Worm (Caenorhabditis elegans) whole organism, late embryonic: ENCODE results near the gene ver-4.

ENCODE experiments used
- C38D4.7 ChIP-seq: fragments of 200-800 bp; sonication (Bioruptor generic); optimal IDR thresholded peaks from 2 replicates; lab custom pipeline; 2018; ENCODE audit warnings: mild to moderate bottlenecking, missing genetic modification characterization, moderate library complexity, missing compliant biosample characterization
- K02D7.2 ChIP-seq: sonication (generic microtip); optimal IDR thresholded peaks from 2 replicates; lab custom pipeline; 2017; ENCODE audit warnings: mild to moderate bottlenecking, missing genetic modification characterization, missing compliant biosample characterization
- ceh-14 ChIP-seq: sonication (generic microtip); optimal IDR thresholded peaks from 2 replicates; lab custom pipeline; 2016; ENCODE audit warnings: missing genotype, missing genetic modification characterization, missing compliant biosample characterization
- ceh-18 ChIP-seq: sonication (generic microtip); optimal IDR thresholded peaks from 2 replicates; lab custom pipeline; 2016; ENCODE audit warnings: missing genetic modification characterization, missing compliant biosample characterization
- ceh-2 ChIP-seq: sonication (generic microtip); optimal IDR thresholded peaks from 2 replicates; lab custom pipeline; 2016; ENCODE audit warnings: missing genotype, missing genetic modification characterization, missing compliant biosample characterization
- ceh-30 ChIP-seq: fragments of 150-350 bp; optimal IDR thresholded peaks from 2 replicates; lab custom pipeline; 2014; ENCODE audit warnings: missing biosample characterization, missing genetic modification characterization
- ceh-31 ChIP-seq: sonication (generic microtip); optimal IDR thresholded peaks from 2 replicates; lab custom pipeline; 2016; ENCODE audit warnings: missing genetic modification characterization, missing compliant biosample characterization
- dve-1 ChIP-seq: sonication (generic microtip); optimal IDR thresholded peaks from 2 replicates; lab custom pipeline; 2017; ENCODE audit warnings: antibody characterized with exemption, mild to moderate bottlenecking, missing genetic modification characterization, missing compliant biosample characterization
- ets-4 ChIP-seq: sonication (generic microtip); optimal IDR thresholded peaks from 2 replicates; lab custom pipeline; 2016; ENCODE audit warnings: missing genetic modification characterization, missing compliant biosample characterization
- fax-1 ChIP-seq: sonication (generic microtip); optimal IDR thresholded peaks from 2 replicates; lab custom pipeline; 2016; ENCODE audit warnings: missing genotype, missing genetic modification characterization, missing compliant biosample characterization
- fkh-10 ChIP-seq: fragments of 150-350 bp; optimal IDR thresholded peaks from 2 replicates; lab custom pipeline; 2014; ENCODE audit warnings: missing biosample characterization, missing genetic modification reagents, missing genetic modification characterization
- fkh-6 ChIP-seq: sonication (generic microtip); optimal IDR thresholded peaks from 2 replicates; lab custom pipeline; 2016; ENCODE audit warnings: missing genetic modification characterization, missing compliant biosample characterization
- hlh-13 ChIP-seq: fragments of 200-800 bp; sonication (Bioruptor generic); optimal IDR thresholded peaks from 2 replicates; lab custom pipeline; 2018; ENCODE audit warnings: mild to moderate bottlenecking, missing genetic modification characterization, missing compliant biosample characterization
- hlh-15 ChIP-seq: sonication (generic microtip); optimal IDR thresholded peaks from 2 replicates; lab custom pipeline; 2016; ENCODE audit warnings: missing genetic modification characterization, missing compliant biosample characterization
- lin-11 ChIP-seq: fragments of 200-800 bp; sonication (Bioruptor generic); optimal IDR thresholded peaks from 2 replicates; lab custom pipeline; 2018; ENCODE audit warnings: mild to moderate bottlenecking, missing genetic modification characterization, missing compliant biosample characterization
- nfya-1 ChIP-seq: sonication (generic microtip); optimal IDR thresholded peaks from 2 replicates; lab custom pipeline; 2017; ENCODE audit warnings: missing genetic modification characterization, mild to moderate bottlenecking, missing compliant biosample characterization, antibody characterized with exemption, moderate library complexity
- nhr-11 ChIP-seq: fragments of 150-350 bp; optimal IDR thresholded peaks from 2 replicates; lab custom pipeline; 2014; ENCODE audit warnings: missing biosample characterization, missing genetic modification characterization
- nhr-232 ChIP-seq: sonication (generic microtip); optimal IDR thresholded peaks from 2 replicates; lab custom pipeline; 2016; ENCODE audit warnings: missing genetic modification characterization, missing compliant biosample characterization
- pag-3 ChIP-seq: sonication (generic microtip); optimal IDR thresholded peaks from 2 replicates; lab custom pipeline; 2016; ENCODE audit warnings: missing compliant biosample characterization, missing genetic modification characterization, borderline replicate concordance
- pat-9 ChIP-seq: fragments of 200-800 bp; sonication (Bioruptor generic); optimal IDR thresholded peaks from 2 replicates; lab custom pipeline; 2018; ENCODE audit warnings: mild to moderate bottlenecking, missing genetic modification characterization, moderate library complexity, missing compliant biosample characterization
- pha-2 ChIP-seq: sonication (generic microtip); optimal IDR thresholded peaks from 2 replicates; lab custom pipeline; 2017; ENCODE audit warnings: mild to moderate bottlenecking, missing genetic modification characterization, missing compliant biosample characterization
- pha-4 ChIP-seq: fragments of 150-350 bp; optimal IDR thresholded peaks from 2 replicates; lab custom pipeline; 2018; ENCODE audit warnings: missing biosample characterization, missing genetic modification reagents, missing genetic modification characterization
- ref-2 ChIP-seq: sonication (generic microtip); optimal IDR thresholded peaks from 2 replicates; lab custom pipeline; 2016; ENCODE audit warnings: missing genetic modification characterization, missing compliant biosample characterization
- rnt-1 ChIP-seq: sonication (generic microtip); optimal IDR thresholded peaks from 2 replicates; lab custom pipeline; 2016; ENCODE audit warnings: missing genetic modification characterization, missing compliant biosample characterization
- sdc-2 ChIP-seq: sonication (generic microtip); optimal IDR thresholded peaks from 2 replicates; lab custom pipeline; 2016; ENCODE audit warnings: missing genotype, missing genetic modification characterization, missing compliant biosample characterization
- sox-2 ChIP-seq: fragments of 200-800 bp; sonication (Bioruptor generic); IDR thresholded peaks from 2 replicates; pipeline ENCODE4 v1.3.6; 2022; ENCODE audit warnings: missing genetic modification reagents, missing genetic modification characterization, missing compliant biosample characterization
- sox-4 ChIP-seq: sonication (generic microtip); optimal IDR thresholded peaks from 2 replicates; lab custom pipeline; 2017; ENCODE audit warnings: mild to moderate bottlenecking, missing genetic modification characterization, inconsistent platforms, missing compliant biosample characterization
- syd-9 ChIP-seq: sonication (generic microtip); optimal IDR thresholded peaks from 2 replicates; lab custom pipeline; 2016; ENCODE audit warnings: mild to moderate bottlenecking, missing genetic modification characterization, moderate library complexity, missing compliant biosample characterization
- tbx-7 ChIP-seq: sonication (generic microtip); optimal IDR thresholded peaks from 2 replicates; lab custom pipeline; 2016; ENCODE audit warnings: missing genotype, missing genetic modification characterization, missing compliant biosample characterization
- unc-55 ChIP-seq: sonication (generic microtip); optimal IDR thresholded peaks from 2 replicates; lab custom pipeline; 2017; ENCODE audit warnings: missing biosample characterization, missing genetic modification reagents, missing genetic modification characterization
- zip-5 ChIP-seq: sonication (generic microtip); optimal IDR thresholded peaks from 2 replicates; lab custom pipeline; 2016; ENCODE audit warnings: missing genetic modification characterization, missing compliant biosample characterization
- ztf-16 ChIP-seq: sonication (generic microtip); optimal IDR thresholded peaks from 2 replicates; lab custom pipeline; 2017; ENCODE audit warnings: missing genetic modification characterization, missing compliant biosample characterization

ver-4 gene

DNA sequence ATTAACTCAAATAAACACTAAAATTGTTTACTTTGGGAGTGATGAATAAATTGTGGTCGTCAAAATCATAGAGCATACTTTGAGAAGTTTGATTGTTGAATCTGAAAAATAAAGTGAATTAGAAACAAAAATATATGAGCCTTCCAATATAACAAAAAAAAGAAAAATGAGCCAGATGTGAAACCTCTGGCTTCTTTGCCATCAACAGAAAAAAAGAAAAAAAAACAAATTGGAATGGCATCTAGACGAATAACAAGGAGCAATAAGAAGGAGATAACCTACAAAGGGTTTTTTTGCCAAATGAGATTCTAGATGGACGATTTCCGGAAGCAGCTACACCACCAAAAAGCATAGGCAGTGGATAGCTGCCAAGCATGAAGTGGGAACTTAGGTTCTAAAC lies 28.4 kb downstream of the ver-4 start, which contains the start of gene F58A3.4:
F58A3.4 (minus strand) TSS at position 101 of the 400 bp plus-strand sequence.
- TF ChIP-seq ceh-31 (tag; lab: Kevin White, UChicago) (no peak), ceh-14 (tag; lab: Kevin White, UChicago) (no peak), syd-9 (tag; lab: Kevin White, UChicago) (no peak), nfya-1 (tag; lab: Kevin White, UChicago) (no peak), rnt-1 (tag; lab: Kevin White, UChicago) (no peak), fax-1 (tag; lab: Kevin White, UChicago) (no peak), sdc-2 (no peak), dve-1 (tag; lab: Kevin White, UChicago) (no peak), ref-2 (tag; lab: Kevin White, UChicago) (no peak), ztf-16 (tag; lab: Kevin White, UChicago) (no peak), ceh-18 (tag; lab: Kevin White, UChicago) (no peak), pat-9 (no peak), lin-11 (tag; lab: Kevin White, UChicago) (no peak), ets-4 (no peak), sox-4 (tag; lab: Kevin White, UChicago) (no peak)

DNA sequence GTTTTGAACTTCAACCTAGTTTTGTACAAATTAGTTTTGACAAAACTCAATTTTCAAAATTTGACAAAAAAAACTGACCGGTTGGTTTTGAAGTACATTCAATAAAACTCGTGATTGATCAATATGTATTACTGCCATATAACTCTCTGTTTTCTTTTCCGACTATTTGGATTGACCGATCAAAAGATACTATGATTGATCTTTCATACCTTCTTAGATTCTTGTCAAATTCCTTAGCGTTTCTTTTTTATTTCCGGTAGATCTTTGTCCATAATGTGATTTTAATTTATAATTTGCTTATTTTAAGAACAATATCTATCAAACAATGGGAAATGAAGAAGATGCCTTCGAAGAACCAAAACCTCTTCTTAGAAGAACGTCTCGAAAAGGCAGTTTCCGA lies 30.2 kb downstream of the ver-4 start, which contains the start of gene F58A3.3:
F58A3.3 (plus strand) TSS at position 301 of the 400 bp plus-strand sequence.
- no peak for TF ChIP-seq pag-3 (tag; lab: Kevin White, UChicago)
- TF ChIP-seq C38D4.7 (GFP tag; lab: Kevin White, UChicago): no peak
- no peak for TF ChIP-seq tbx-7 (tag; lab: Kevin White, UChicago)
- no peak for TF ChIP-seq hlh-13 (GFP tag; lab: Kevin White, UChicago)
- no peak for TF ChIP-seq K02D7.2 (tag; lab: Kevin White, UChicago)
- TF ChIP-seq hlh-15 (tag; lab: Kevin White, UChicago): no peak

DNA sequence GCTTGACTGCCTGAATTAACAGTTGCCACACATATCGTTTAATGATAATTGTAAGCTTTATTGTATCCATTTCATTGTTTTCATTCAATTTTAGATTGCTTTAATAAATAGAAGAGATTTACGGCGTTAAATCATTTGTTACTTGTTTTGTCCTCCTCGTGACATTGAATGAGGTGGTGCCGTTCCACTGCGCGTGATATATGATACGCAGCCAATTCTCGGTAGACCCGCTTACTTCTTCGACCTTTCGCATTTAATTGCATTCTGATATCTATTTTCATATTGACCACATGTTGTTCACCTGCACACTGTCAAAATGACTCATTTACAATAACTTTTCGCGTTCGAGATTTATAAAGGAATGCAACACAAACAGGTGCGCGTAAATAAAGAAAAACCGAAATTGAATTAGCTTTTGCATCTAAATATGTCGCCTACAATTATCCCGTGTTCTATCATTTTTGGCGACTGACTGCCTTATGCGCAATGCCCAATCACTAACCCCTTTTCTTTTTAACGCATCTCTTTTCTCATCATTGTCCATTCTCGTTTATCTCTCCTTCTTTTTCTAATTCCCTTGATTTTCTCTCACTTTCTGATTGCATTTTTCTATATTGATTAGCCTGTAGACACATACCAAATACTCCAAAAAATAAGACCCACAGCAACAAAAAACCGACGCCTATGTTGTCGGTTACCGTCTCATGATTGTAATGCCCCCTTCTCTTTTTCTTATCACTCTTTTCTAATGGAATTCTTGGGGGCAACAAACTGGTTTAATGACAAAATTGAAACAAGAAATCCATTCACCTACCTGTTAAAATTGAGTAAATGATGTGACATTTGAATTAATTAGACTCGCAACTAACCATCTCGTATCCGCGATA lies 32.5 kb downstream of the ver-4 start:
- no peak for TF ChIP-seq nhr-232 (tag; lab: Kevin White, UChicago)

DNA sequence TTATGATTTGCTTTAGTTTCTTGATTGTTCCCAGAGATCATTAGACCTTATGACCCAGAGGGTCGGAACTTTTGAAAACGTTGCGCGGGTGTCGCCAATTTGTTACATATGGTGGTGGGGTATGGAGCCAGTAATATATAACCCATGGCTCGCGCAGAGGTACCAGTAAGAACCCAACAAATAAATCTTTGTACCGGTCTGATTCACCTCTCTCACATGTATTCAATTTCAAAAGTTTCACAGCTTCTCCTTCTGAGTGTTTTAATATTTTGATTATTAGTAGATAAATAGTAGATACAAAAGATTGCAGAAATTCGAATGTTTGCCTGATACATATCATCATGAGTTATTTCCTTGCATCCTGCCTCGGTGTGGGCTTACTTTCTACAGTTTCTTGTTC lies 33.9 kb downstream of the ver-4 start, which contains the start of gene egl-15:
egl-15 (plus strand) TSS at position 301 of the 400 bp plus-strand sequence.
- TF ChIP-seq ceh-2 (tag; lab: Kevin White, UChicago) (no peak), sox-4 (tag; lab: Kevin White, UChicago) (no peak), nhr-11 (tag; lab: Kevin White, UChicago) (no peak), fkh-6 (tag; lab: Kevin White, UChicago) (no peak), sox-2 (no peak), hlh-13 (GFP tag; lab: Kevin White, UChicago) (no peak), ceh-30 (no peak)

DNA sequence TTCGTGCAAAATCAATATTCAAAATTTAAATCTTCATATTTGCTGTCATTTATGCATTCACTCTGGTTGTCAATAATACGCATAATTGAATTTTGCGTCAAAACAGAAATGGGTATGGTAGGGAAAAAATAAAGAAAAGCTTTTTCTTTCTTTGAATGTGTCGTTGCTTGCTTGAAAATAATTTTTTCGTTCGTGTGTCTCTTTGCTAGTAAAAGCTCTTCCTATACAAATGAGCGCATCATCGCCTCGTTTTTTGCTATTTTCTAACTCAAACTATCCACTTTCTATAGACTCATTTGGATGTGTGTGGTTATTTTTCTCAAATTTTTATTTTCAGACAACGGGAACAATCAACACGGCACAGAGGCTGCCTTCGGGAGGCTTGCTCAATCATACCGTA lies 46.5 kb downstream of the ver-4 start, which contains the start of gene ldb-1:
ldb-1 (plus strand) TSS at position 301 of the 400 bp plus-strand sequence.
- TF ChIP-seq hlh-15 (tag; lab: Kevin White, UChicago) (no peak), zip-5 (tag; lab: Kevin White, UChicago) (no peak), pha-2 (tag; lab: Kevin White, UChicago) (no peak), pag-3 (tag; lab: Kevin White, UChicago) (no peak), sox-4 (tag; lab: Kevin White, UChicago) (no peak), fkh-10 (no peak), unc-55 (GFP tag; lab: Kevin White, UChicago) (no peak), pha-4 (no peak)
- TF ChIP-seq, all 69 proteins: peak for 0
